Comparison of ENCODE assay signal across 2 fruit fly cellular contexts in genomic region chr3R:21851592-21852578, dm6.
TF ChIP-seq lines count a peak whose summit lies in the region.

No protein-coding gene starts in this region.

TF ChIP-seq in whole organism, adult, 20 proteins besides CTCF, POLR2A, EP300 and RAD21 (continued from another document):
- no peak for TF ChIP-seq CG7045 (GFP tag; optimal IDR thresholded peaks at IDR 0.05; lab: Kevin White, UChicago)

TF ChIP-seq in whole organism, embryonic, 481 proteins besides CTCF, POLR2A, EP300 and RAD21 (continued from another document):
- TF ChIP-seq insv (GFP tag; optimal IDR thresholded peaks at IDR 0.05; lab: Kevin White, UChicago) (no peak), btn (GFP tag; optimal IDR thresholded peaks at IDR 0.05; lab: Kevin White, UChicago) (no peak), twi (tag; optimal IDR thresholded peaks at IDR 0.05; lab: Kevin White, UChicago) (no peak), ci (GFP tag; IDR thresholded peaks at IDR 0.05; lab: Robert Waterston, UW) (peak; percentile 14; the same call in 1 of the 3 replicates), Blimp-1 (GFP tag; optimal IDR thresholded peaks at IDR 0.05; lab: Kevin White, UChicago) (peak; percentile 3), CG17802 (tag; optimal IDR thresholded peaks at IDR 0.05; lab: Kevin White, UChicago) (no peak), CG4360 (GFP tag; IDR thresholded peaks at IDR 0.05; lab: Robert Waterston, UW) (peak; percentile 90), pan (optimal IDR thresholded peaks at IDR 0.05; lab: Kevin White, UChicago) (no peak), pan (GFP tag; optimal IDR thresholded peaks at IDR 0.05 in 1 of 2, IDR thresholded peaks at IDR 0.05 in 1 of 2) (no peak)
